Fruit fly (Drosophila melanogaster) whole organism, adult: ENCODE results near the gene RapGAP1.
A peak's percentile ranks its signal among the peaks of the same experiment; 100 is the strongest.

Source experiments
- CG11617 ChIP-seq: fragments of 200-800 bp; sonication (Bioruptor generic); optimal IDR thresholded peaks from 2 replicates; lab custom pipeline; 2017; ENCODE audit warnings: mild to moderate bottlenecking, missing biosample characterization, missing genetic modification reagents, missing genetic modification characterization
- CG12768 ChIP-seq: fragments of 200-800 bp; sonication (Bioruptor generic); optimal IDR thresholded peaks from 2 replicates; lab custom pipeline; 2017; ENCODE audit warnings: missing biosample characterization, missing genetic modification characterization, mild to moderate bottlenecking, moderate library complexity, missing genetic modification reagents
- CG14711 ChIP-seq: fragments of 200-800 bp; sonication (Bioruptor generic); optimal IDR thresholded peaks from 2 replicates; lab custom pipeline; 2018; ENCODE audit warnings: missing biosample characterization, mild to moderate bottlenecking, missing genetic modification characterization, moderate library complexity
- CG1620 ChIP-seq: fragments of 200-800 bp; sonication (Bioruptor generic); optimal IDR thresholded peaks from 2 replicates; lab custom pipeline; 2016; ENCODE audit warnings: missing biosample characterization, missing genetic modification characterization
- CG33017 ChIP-seq: fragments of 200-800 bp; sonication (Bioruptor generic); optimal IDR thresholded peaks from 2 replicates; lab custom pipeline; 2018; ENCODE audit warnings: missing biosample characterization, mild to moderate bottlenecking, missing genetic modification characterization, moderate library complexity
- CG5204 ChIP-seq: fragments of 200-800 bp; sonication (Bioruptor generic); optimal IDR thresholded peaks from 2 replicates; lab custom pipeline; 2016; ENCODE audit warnings: missing biosample characterization, missing genetic modification characterization
- CG7045 ChIP-seq: fragments of 200-800 bp; sonication (Bioruptor generic); optimal IDR thresholded peaks from 2 replicates; lab custom pipeline; 2017; ENCODE audit warnings: missing biosample characterization, mild to moderate bottlenecking, missing genetic modification characterization
- CG7101 ChIP-seq: fragments of 200-800 bp; sonication (Bioruptor generic); optimal IDR thresholded peaks from 2 replicates; lab custom pipeline; 2018; ENCODE audit warnings: missing biosample characterization, mild to moderate bottlenecking, missing genetic modification characterization, moderate library complexity
- Clk ChIP-seq: fragments of 200-800 bp; sonication (Bioruptor generic); optimal IDR thresholded peaks from 2 replicates; lab custom pipeline; 2017; ENCODE audit warnings: missing biosample characterization, missing genetic modification characterization
- Crg-1 ChIP-seq: fragments of 200-800 bp; sonication (Bioruptor generic); optimal IDR thresholded peaks from 2 replicates; lab custom pipeline; 2016; ENCODE audit warnings: missing biosample characterization, missing genetic modification characterization
- Hr96 ChIP-seq: fragments of 200-800 bp; sonication (Bioruptor generic); optimal IDR thresholded peaks from 2 replicates; lab custom pipeline; 2016; ENCODE audit warnings: missing biosample characterization, missing genetic modification characterization
- Mnt ChIP-seq: fragments of 200-800 bp; sonication (Bioruptor generic); optimal IDR thresholded peaks from 2 replicates; lab custom pipeline; 2016; ENCODE audit warnings: missing biosample characterization, mild to moderate bottlenecking, missing genetic modification characterization
- bab1 ChIP-seq: fragments of 200-800 bp; sonication (Bioruptor generic); optimal IDR thresholded peaks from 3 replicates; lab custom pipeline; 2019; ENCODE audit warnings: missing biosample characterization, mild to moderate bottlenecking, missing genetic modification characterization, moderate library complexity
- cic ChIP-seq: fragments of 200-800 bp; sonication (Bioruptor generic); optimal IDR thresholded peaks from 2 replicates; lab custom pipeline; 2017; ENCODE audit warnings: missing biosample characterization, mild to moderate bottlenecking, missing genetic modification characterization, moderate library complexity
- cnc ChIP-seq, 2 experiments: fragments of >200 bp; optimal IDR thresholded peaks; 2 replicates each; lab custom pipeline; 2017
- kay ChIP-seq: fragments of 200-800 bp; sonication (Bioruptor generic); peaks from one replicate; lab custom pipeline; 2016; ENCODE audit warnings: missing biosample characterization, missing genetic modification characterization, borderline replicate concordance
- ovo ChIP-seq: fragments of 200-800 bp; sonication (Bioruptor generic); optimal IDR thresholded peaks from 2 replicates; lab custom pipeline; 2016; ENCODE audit warnings: missing biosample characterization, missing genetic modification characterization
- pad ChIP-seq: fragments of 200-800 bp; sonication (Bioruptor generic); optimal IDR thresholded peaks from 3 replicates; lab custom pipeline; 2017; ENCODE audit warnings: missing biosample characterization, missing genetic modification characterization, mild to moderate bottlenecking, moderate library complexity, missing genetic modification reagents
- tj ChIP-seq: fragments of 200-800 bp; sonication (Bioruptor generic); optimal IDR thresholded peaks from 3 replicates; lab custom pipeline; 2017; ENCODE audit warnings: missing biosample characterization, mild to moderate bottlenecking, missing genetic modification characterization, moderate library complexity
- toe ChIP-seq: fragments of 200-800 bp; sonication (Bioruptor generic); optimal IDR thresholded peaks from 2 replicates; lab custom pipeline; 2016; ENCODE audit warnings: missing biosample characterization, missing genetic modification characterization

RapGAP1 gene

dm6 chr2L:7521627-7522026 lies 57.2 kb downstream of the RapGAP1 start:
- TF ChIP-seq CG14711 (tag; lab: Kevin White, UChicago) (no peak), Mnt (GFP tag; lab: Kevin White, UChicago) (no peak), Crg-1 (no peak), CG1620 (no peak), CG7045 (GFP tag; lab: Kevin White, UChicago) (no peak), cic (no peak), kay (GFP tag; lab: Kevin White, UChicago) (no peak), pad (GFP tag; lab: Kevin White, UChicago) (no peak), Hr96 (GFP tag; lab: Kevin White, UChicago) (no peak), Clk (GFP tag; lab: Kevin White, UChicago) (no peak), CG12768 (GFP tag; lab: Kevin White, UChicago) (no peak), toe (GFP tag; lab: Kevin White, UChicago) (no peak), CG11617 (GFP tag; lab: Kevin White, UChicago) (no peak), CG5204 (no peak), cnc (optimal IDR thresholded peaks at IDR 0.05; lab: Kevin White, UChicago) (no peak), tj (no peak), CG33017 (no peak)

- TF ChIP-seq bab1 (GFP tag; lab: Kevin White, UChicago) (peak; percentile 24), CG5204 (no peak), tj (peak; percentile 16), Crg-1 (no peak)
Observed at dm6 chr2L:7520575-7520974, 58.2 kb downstream of the RapGAP1 start.

dm6 chr2L:7519580-7520174 lies 59.1 kb downstream of the RapGAP1 start:
- TF ChIP-seq kay (GFP tag; lab: Kevin White, UChicago), result no peak
- TF ChIP-seq cic, result no peak

dm6 chr2L:7518896-7519295 lies 59.9 kb downstream of the RapGAP1 start:
- TF ChIP-seq CG1620 (no peak), kay (GFP tag; lab: Kevin White, UChicago) (peak; percentile 59)

- no peak for TF ChIP-seq CG33017
- TF ChIP-seq CG7101, result no peak
- no peak for TF ChIP-seq pad (GFP tag; lab: Kevin White, UChicago)
- no peak for TF ChIP-seq cnc (optimal IDR thresholded peaks at IDR 0.05; lab: Kevin White, UChicago)
- no peak for TF ChIP-seq CG1620
- no peak for TF ChIP-seq CG11617 (GFP tag; lab: Kevin White, UChicago)
- TF ChIP-seq CG14711 (tag; lab: Kevin White, UChicago), result no peak
- no peak for TF ChIP-seq ovo (GFP tag; lab: Kevin White, UChicago)
- TF ChIP-seq CG12768 (GFP tag; lab: Kevin White, UChicago), result no peak
Observed at dm6 chr2L:7515396-7515795, 63.4 kb downstream of the RapGAP1 start.

dm6 chr2L:7513321-7514059 lies 65.3 kb downstream of the RapGAP1 start:
- TF ChIP-seq cnc (optimal IDR thresholded peaks at IDR 0.05; lab: Kevin White, UChicago) (no peak), pad (GFP tag; lab: Kevin White, UChicago) (no peak), CG1620 (no peak), kay (GFP tag; lab: Kevin White, UChicago) (no peak), CG11617 (GFP tag; lab: Kevin White, UChicago) (no peak), toe (GFP tag; lab: Kevin White, UChicago) (no peak), Clk (GFP tag; lab: Kevin White, UChicago) (no peak), Hr96 (GFP tag; lab: Kevin White, UChicago) (no peak), Mnt (GFP tag; lab: Kevin White, UChicago) (no peak), CG7045 (GFP tag; lab: Kevin White, UChicago) (no peak), bab1 (GFP tag; lab: Kevin White, UChicago) (no peak), ovo (GFP tag; lab: Kevin White, UChicago) (no peak), CG33017 (no peak)

dm6 chr2L:7512860-7513259 lies 65.9 kb downstream of the RapGAP1 start:
- TF ChIP-seq CG14711 (tag; lab: Kevin White, UChicago), result peak; percentile 9
- TF ChIP-seq pad (GFP tag; lab: Kevin White, UChicago), result no peak

dm6 chr2L:7508867-7509266 lies 69.9 kb downstream of the RapGAP1 start:
- TF ChIP-seq CG1620 (no peak), bab1 (GFP tag; lab: Kevin White, UChicago) (no peak), Mnt (GFP tag; lab: Kevin White, UChicago) (no peak), CG12768 (GFP tag; lab: Kevin White, UChicago) (no peak), pad (GFP tag; lab: Kevin White, UChicago) (no peak), CG33017 (no peak), CG11617 (GFP tag; lab: Kevin White, UChicago) (no peak), CG5204 (no peak), Hr96 (GFP tag; lab: Kevin White, UChicago) (no peak), Clk (GFP tag; lab: Kevin White, UChicago) (no peak), CG14711 (tag; lab: Kevin White, UChicago) (no peak), Crg-1 (no peak), toe (GFP tag; lab: Kevin White, UChicago) (no peak)
